Worm (Caenorhabditis elegans) whole organism, early embryonic: ENCODE data around the gene flp-2.

ENCODE experiments used
- B0310.2 ChIP-seq: sonication (generic microtip); optimal IDR thresholded peaks from 2 replicates; lab custom pipeline; 2016; ENCODE audit warnings: mild to moderate bottlenecking, missing genetic modification characterization, missing compliant biosample characterization
- F13C5.2 ChIP-seq: sonication (generic microtip); optimal IDR thresholded peaks from 2 replicates; lab custom pipeline; 2017; ENCODE audit warnings: mild to moderate bottlenecking, missing genetic modification characterization, inconsistent platforms, missing compliant biosample characterization
- aly-1 ChIP-seq: sonication (generic microtip); optimal IDR thresholded peaks from 2 replicates; lab custom pipeline; 2016; ENCODE audit warnings: missing genetic modification characterization, missing compliant biosample characterization
- ama-1 ChIP-seq: fragments of 150-350 bp; optimal IDR thresholded peaks from 2 replicates; lab custom pipeline; 2014
- ceh-13 ChIP-seq: fragments of 200-800 bp; sonication (Bioruptor generic); optimal IDR thresholded peaks from 2 replicates; lab custom pipeline; 2018; ENCODE audit warnings: mild to moderate bottlenecking, missing genetic modification characterization, missing compliant biosample characterization
- ceh-36 ChIP-seq: sonication (generic microtip); optimal IDR thresholded peaks from 2 replicates; lab custom pipeline; 2016; ENCODE audit warnings: missing genetic modification characterization, inconsistent platforms, missing compliant biosample characterization
- ets-7 ChIP-seq: sonication (generic microtip); optimal IDR thresholded peaks from 2 replicates; lab custom pipeline; 2016; ENCODE audit warnings: missing genotype, missing genetic modification characterization, missing compliant biosample characterization
- flt-1 ChIP-seq: fragments of 200-800 bp; sonication (Bioruptor generic); IDR thresholded peaks from 2 replicates; pipeline ENCODE4 v1.3.6; 2022; ENCODE audit warnings: missing genetic modification characterization, missing compliant biosample characterization
- hmbx-1 ChIP-seq: sonication (generic microtip); optimal IDR thresholded peaks from 2 replicates; lab custom pipeline; 2016; ENCODE audit warnings: mild to moderate bottlenecking, missing genetic modification characterization, missing compliant biosample characterization
- hmg-4 ChIP-seq: fragments of 200-800 bp; sonication (Bioruptor generic); optimal IDR thresholded peaks from 2 replicates; lab custom pipeline; 2018; ENCODE audit warnings: mild to moderate bottlenecking, missing genetic modification characterization, missing compliant biosample characterization
- hnd-1 ChIP-seq: sonication (generic microtip); optimal IDR thresholded peaks from 2 replicates; lab custom pipeline; 2016; ENCODE audit warnings: missing genetic modification characterization, missing compliant biosample characterization
- pes-1 ChIP-seq: fragments of 200-800 bp; sonication (Bioruptor generic); IDR thresholded peaks from 2 replicates; pipeline ENCODE4 v1.3.6; 2022; ENCODE audit warnings: missing genetic modification reagents, missing genetic modification characterization, missing compliant biosample characterization
- scrt-1 ChIP-seq: fragments of 200-800 bp; sonication (Bioruptor generic); IDR thresholded peaks from 2 replicates; pipeline ENCODE4 v1.3.6; 2022; ENCODE audit warnings: missing genetic modification characterization, missing compliant biosample characterization
- sea-1 ChIP-seq: fragments of 200-800 bp; sonication (Bioruptor generic); conservative IDR thresholded peaks from 2 replicates; pipeline ENCODE4 v1.3.6; 2022; ENCODE audit warnings: missing genetic modification characterization, missing compliant biosample characterization
- tbx-11 ChIP-seq: fragments of 200-800 bp; sonication (Bioruptor generic); IDR thresholded peaks from 2 replicates; pipeline ENCODE4 v1.3.6; 2022; ENCODE audit warnings: missing genetic modification characterization, missing compliant biosample characterization
- tbx-37 ChIP-seq: fragments of 200-800 bp; sonication (Bioruptor generic); conservative IDR thresholded peaks from 2 replicates; pipeline ENCODE4 v1.3.6; 2022; ENCODE audit warnings: missing genetic modification reagents, missing genetic modification characterization, missing compliant biosample characterization
- tra-4 ChIP-seq: sonication (generic microtip); optimal IDR thresholded peaks from 2 replicates; lab custom pipeline; 2017; ENCODE audit warnings: missing genetic modification characterization, missing compliant biosample characterization

flp-2 gene

DNA sequence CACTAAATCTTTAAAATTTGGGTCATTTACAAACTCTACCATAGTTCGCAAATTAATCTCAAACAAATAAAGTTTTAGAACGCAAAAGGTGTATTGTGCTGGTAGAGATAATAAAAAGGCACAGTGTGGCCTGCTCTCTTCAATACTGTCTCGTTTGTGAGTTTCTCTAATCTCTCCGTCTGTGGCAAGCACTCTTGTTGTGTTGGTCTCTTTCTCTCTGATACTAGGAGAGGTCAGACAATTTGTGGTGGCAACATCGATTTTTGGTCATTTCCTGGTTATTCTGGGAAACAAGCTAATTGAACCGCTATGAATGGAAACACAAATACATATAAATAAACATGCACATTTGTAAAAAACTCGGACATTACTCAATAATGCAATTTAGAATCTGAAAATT is 20.8 kb downstream of the flp-2 start, which contains the start of gene ZC373.5:
ZC373.5 (minus strand) TSS at position 159 of the 400 bp plus-strand sequence.
- TF ChIP-seq hmg-4 (peak; percentile 43), tra-4 (tag; lab: Kevin White, UChicago) (no peak), F13C5.2 (tag; lab: Kevin White, UChicago) (no peak)

DNA sequence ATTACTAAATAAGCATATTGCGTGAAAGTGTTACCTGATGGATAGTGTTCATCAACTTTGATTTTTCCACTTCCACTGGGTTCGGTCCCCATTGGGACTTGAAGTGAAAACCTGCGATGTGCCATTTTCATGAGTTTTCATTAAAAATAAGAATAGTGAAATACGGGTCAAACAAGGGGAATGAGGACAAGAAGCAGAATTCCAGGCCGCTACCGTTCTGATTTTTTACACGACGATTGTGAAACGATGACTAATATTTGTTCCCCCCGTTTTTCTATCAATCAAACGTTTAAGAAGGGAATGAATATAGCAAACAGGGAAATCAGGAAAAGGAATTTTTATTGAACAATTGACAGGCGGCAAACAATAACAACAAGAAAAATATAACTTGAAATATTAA is 25.4 kb downstream of the flp-2 start, which contains the start of gene mlck-1:
mlck-1 (minus strand) TSS at position 101 of the 400 bp plus-strand sequence.
- TF ChIP-seq B0310.2 (tag; lab: Kevin White, UChicago): no peak
- no peak for TF ChIP-seq tra-4 (tag; lab: Kevin White, UChicago)
- TF ChIP-seq hmg-4: no peak
- no peak for TF ChIP-seq hmbx-1 (tag; lab: Kevin White, UChicago)
- TF ChIP-seq pes-1 (GFP tag; lab: Robert Waterston, UW): no peak
- TF ChIP-seq flt-1 (GFP tag; lab: Robert Waterston, UW): no peak
- no peak for TF ChIP-seq scrt-1 (GFP tag; lab: Robert Waterston, UW)
- no peak for TF ChIP-seq sea-1 (GFP tag; lab: Robert Waterston, UW)
- TF ChIP-seq ceh-13 (GFP tag; lab: Kevin White, UChicago): no peak
- no peak for TF ChIP-seq ama-1 (lab: Kevin White, UChicago)
- no peak for TF ChIP-seq F13C5.2 (tag; lab: Kevin White, UChicago)
- TF ChIP-seq hnd-1 (tag; lab: Kevin White, UChicago): no peak
- TF ChIP-seq ceh-36 (tag; lab: Kevin White, UChicago): no peak
- no peak for TF ChIP-seq aly-1 (tag; lab: Kevin White, UChicago)
- TF ChIP-seq tbx-11 (GFP tag; lab: Robert Waterston, UW): no peak
- TF ChIP-seq ets-7 (tag; lab: Kevin White, UChicago): no peak
- no peak for TF ChIP-seq tbx-37 (GFP tag; lab: Robert Waterston, UW)

DNA sequence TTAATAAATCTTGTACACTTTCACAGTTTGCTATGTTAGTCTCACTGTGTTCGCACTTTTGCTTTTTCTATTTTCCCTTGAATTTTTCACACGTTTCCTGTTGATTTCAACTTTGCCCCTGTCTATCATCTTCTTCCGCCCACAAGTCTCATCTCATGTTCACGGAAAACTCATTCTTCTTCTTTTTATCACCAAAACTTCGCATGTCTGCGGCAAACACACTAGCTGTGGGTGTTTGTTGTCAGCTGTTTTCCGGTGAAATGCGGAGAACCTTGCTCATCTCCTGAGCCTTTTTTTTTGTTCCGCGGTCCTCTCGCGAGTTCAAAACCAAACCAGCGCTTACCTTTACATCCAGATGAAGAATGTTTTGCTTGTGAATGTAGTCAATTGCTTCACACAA is 26.6 kb downstream of the flp-2 start:
- no peak for TF ChIP-seq tra-4 (tag; lab: Kevin White, UChicago)
- no peak for TF ChIP-seq sea-1 (GFP tag; lab: Robert Waterston, UW)
- TF ChIP-seq ets-7 (tag; lab: Kevin White, UChicago): no peak
- TF ChIP-seq pes-1 (GFP tag; lab: Robert Waterston, UW): no peak
- no peak for TF ChIP-seq tbx-37 (GFP tag; lab: Robert Waterston, UW)

DNA sequence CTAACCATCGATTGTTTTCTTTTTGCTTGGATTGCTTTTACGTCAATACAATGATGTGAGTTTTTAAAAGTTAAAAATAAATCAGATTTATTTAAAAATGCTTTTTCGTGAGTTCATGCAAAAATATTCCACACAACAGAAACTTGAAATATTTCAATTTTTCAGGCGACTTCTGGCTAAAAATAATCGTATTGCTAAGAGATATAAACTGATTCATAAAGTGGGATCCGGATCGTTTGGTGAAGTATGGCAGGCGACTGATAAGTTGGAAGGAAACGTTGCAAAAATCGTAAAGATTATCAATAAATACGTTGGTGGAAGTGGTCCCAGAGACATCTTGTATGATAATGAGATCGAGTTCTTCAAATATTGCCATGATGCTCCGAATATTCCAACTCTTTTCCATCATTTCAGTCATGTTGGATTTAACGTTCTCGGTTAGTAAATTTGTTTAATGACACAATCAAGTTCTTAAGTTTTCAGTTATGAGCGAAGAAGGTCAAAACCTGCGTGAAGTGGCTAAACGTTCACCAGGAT is 34.5 kb downstream of the flp-2 start, which contains the start of gene ZC373.3:
ZC373.3 (plus strand) TSS at position 51 of the 537 bp plus-strand sequence.
- TF ChIP-seq tra-4 (tag; lab: Kevin White, UChicago) (no peak), B0310.2 (tag; lab: Kevin White, UChicago) (no peak), ama-1 (lab: Kevin White, UChicago) (no peak), ceh-36 (tag; lab: Kevin White, UChicago) (no peak), flt-1 (GFP tag; lab: Robert Waterston, UW) (no peak), tbx-37 (GFP tag; lab: Robert Waterston, UW) (no peak), F13C5.2 (tag; lab: Kevin White, UChicago) (no peak), ets-7 (tag; lab: Kevin White, UChicago) (no peak), hmbx-1 (tag; lab: Kevin White, UChicago) (no peak), hnd-1 (tag; lab: Kevin White, UChicago) (no peak), pes-1 (GFP tag; lab: Robert Waterston, UW) (no peak), scrt-1 (GFP tag; lab: Robert Waterston, UW) (no peak), aly-1 (tag; lab: Kevin White, UChicago) (no peak)

DNA sequence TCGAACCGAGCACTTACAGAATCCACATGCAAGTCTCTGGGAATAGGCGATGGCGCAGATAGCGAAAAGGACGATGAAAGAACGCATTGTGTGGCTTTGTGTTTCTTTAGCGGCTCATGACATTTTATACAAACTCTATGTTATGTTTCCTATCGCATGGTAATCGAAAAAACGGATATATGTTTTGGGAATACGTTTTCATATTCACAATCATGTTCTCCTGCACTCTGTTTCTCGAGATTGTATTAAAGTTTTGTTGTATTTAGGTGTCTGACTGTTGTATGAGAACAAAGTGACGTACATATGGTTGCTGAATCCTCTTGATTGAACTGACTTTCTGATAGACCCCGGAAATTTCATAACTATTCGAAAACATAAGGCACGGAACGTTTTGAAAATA is 36.7 kb downstream of the flp-2 start, which contains the start of gene ZC373.2:
ZC373.2 (minus strand) TSS at position 101 of the 400 bp plus-strand sequence.
- TF ChIP-seq sea-1 (GFP tag; lab: Robert Waterston, UW) (no peak), pes-1 (GFP tag; lab: Robert Waterston, UW) (no peak), flt-1 (GFP tag; lab: Robert Waterston, UW) (no peak), ama-1 (lab: Kevin White, UChicago) (no peak)

DNA sequence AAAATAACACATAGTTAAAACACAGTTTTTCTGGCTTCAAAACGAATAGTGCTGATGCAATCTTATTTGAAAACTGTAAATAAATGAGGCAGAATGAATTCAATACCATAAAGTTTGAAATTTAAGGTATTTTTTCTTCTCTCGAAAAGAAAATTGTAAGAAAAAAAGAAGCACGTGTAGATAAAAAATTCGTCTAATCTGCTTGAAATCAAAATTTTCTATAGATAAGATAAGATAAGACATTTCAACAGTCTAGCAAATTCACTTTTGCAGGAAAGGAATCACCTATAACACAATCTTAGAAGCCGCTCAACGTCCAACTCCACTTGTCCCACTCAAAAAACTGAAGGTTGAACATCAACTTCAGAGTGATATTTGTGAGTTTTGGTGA is 40.6 kb downstream of the flp-2 start:
- TF ChIP-seq tbx-37 (GFP tag; lab: Robert Waterston, UW) (no peak), flt-1 (GFP tag; lab: Robert Waterston, UW) (no peak), sea-1 (GFP tag; lab: Robert Waterston, UW) (no peak), ceh-36 (tag; lab: Kevin White, UChicago) (no peak), pes-1 (GFP tag; lab: Robert Waterston, UW) (no peak), ets-7 (tag; lab: Kevin White, UChicago) (no peak), aly-1 (tag; lab: Kevin White, UChicago) (no peak), F13C5.2 (tag; lab: Kevin White, UChicago) (no peak), B0310.2 (tag; lab: Kevin White, UChicago) (no peak), tbx-11 (GFP tag; lab: Robert Waterston, UW) (no peak), tra-4 (tag; lab: Kevin White, UChicago) (no peak), hmbx-1 (tag; lab: Kevin White, UChicago) (no peak), hmg-4 (no peak), scrt-1 (GFP tag; lab: Robert Waterston, UW) (no peak), ceh-13 (GFP tag; lab: Kevin White, UChicago) (no peak), hnd-1 (tag; lab: Kevin White, UChicago) (no peak), ama-1 (lab: Kevin White, UChicago) (no peak)

DNA sequence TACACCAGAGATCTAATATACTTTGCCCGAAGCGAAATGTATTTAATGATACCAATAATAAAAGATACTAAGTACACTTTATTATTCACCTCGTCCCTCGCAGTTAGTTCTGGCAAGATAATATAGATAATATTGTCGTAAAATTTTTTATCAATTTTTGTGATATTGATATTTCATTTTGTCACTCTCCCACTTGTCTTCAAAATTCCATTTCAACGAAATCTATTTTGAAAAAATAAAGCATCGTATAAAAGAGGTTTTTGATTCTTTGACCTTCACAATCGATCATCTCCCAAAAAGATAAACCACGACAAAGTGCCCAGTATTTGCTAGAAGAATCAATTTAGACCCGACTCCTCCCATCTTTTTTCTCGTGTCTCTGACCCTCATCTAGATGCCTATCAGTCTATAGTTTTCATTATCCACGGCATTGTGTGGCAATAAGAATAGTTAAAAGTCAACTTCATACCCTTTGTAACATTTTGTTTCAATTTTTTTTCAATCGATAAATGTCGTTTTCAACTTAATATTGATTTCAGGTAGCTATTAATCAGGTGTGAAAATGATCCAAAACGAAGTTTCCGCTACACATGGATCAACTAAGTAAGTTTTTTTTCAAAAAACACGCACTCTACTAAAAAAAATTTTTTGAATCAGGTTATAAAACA is 41.2 kb downstream of the flp-2 start, which contains the start of gene cbs-1:
cbs-1 (plus strand) TSS at position 534 of the 668 bp plus-strand sequence.
- no peak for TF ChIP-seq flt-1 (GFP tag; lab: Robert Waterston, UW)
- no peak for TF ChIP-seq F13C5.2 (tag; lab: Kevin White, UChicago)
- TF ChIP-seq tra-4 (tag; lab: Kevin White, UChicago): no peak
- TF ChIP-seq tbx-37 (GFP tag; lab: Robert Waterston, UW): no peak
- no peak for TF ChIP-seq ceh-36 (tag; lab: Kevin White, UChicago)
- TF ChIP-seq pes-1 (GFP tag; lab: Robert Waterston, UW): no peak
